Worm (Caenorhabditis elegans): ENCODE data around the gene clec-135.

clec-135 gene

DNA sequence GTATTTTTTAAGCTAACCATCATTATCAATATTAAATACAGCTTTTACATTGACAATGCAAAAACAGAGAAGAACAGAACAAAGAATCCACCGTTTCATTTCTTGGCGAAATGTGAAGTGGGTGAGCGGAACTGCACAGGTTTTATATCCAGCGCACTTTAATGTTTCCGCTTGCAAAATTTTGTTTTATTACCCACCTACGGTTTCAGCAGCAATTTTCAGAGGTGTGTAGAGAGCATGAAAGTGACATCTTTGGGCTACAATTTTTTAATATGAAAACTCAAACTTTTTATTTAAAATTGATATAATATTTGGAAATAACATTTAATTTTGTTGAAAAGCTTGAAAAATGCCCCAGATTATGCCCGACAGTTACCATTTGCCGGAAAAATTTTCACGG, at the start of gene clec-135:
TSS of gene clec-135 (minus strand) at position 101 of the 400 bp plus-strand sequence.
- TF ChIP-seq ceh-13 (GFP tag; optimal IDR thresholded peaks at IDR 0.05) (no peak), sea-1 (GFP tag; conservative IDR thresholded peaks at IDR 0.05) (no peak), hmbx-1 (tag; optimal IDR thresholded peaks at IDR 0.05) (no peak), tra-4 (tag; optimal IDR thresholded peaks at IDR 0.05) (no peak), flt-1 (GFP tag; IDR thresholded peaks at IDR 0.05) (no peak), hmg-4 (GFP tag; optimal IDR thresholded peaks at IDR 0.05) (no peak)

DNA sequence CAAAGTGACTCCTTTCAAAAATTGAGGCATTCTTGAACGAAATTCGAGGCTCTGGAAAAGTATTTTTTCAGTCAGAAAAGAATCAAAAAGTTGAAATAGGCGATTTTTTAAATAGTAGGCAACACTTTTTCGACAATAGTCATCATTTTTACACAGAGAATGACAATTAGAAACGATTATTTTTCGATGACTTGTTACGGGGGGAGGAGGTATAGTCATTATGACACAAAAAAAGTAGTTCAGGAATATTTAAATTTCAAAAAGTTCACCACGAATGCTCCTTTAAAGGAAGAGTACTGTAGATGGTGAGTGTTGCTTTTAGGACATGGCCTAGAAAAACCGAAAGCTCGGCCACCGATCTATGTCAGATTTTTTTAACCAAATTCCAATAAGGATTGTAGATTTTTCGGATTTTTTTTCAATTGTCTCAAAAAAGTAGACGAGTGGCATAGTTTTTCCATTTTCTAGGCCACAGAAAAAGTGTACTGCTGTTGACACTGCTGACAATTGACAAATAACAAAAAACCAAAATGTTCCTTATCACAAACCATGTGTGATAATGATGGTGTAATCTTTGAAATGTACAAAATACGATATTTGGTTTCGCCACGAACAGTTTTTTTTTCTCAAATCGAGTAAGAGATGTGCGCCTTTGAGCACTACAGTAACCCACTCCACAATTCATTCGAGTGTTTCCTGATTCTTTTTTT, 48.5 kb upstream of the clec-135 start, which contains the start of gene Y52E8A.3:
TSS of gene Y52E8A.3 (minus strand) at position 51 of the 710 bp plus-strand sequence.
- no peak for TF ChIP-seq tra-4 (tag; optimal IDR thresholded peaks at IDR 0.05)
- no peak for TF ChIP-seq F13C5.2 (tag; optimal IDR thresholded peaks at IDR 0.05)
- TF ChIP-seq ama-1 (optimal IDR thresholded peaks at IDR 0.05): no peak

DNA sequence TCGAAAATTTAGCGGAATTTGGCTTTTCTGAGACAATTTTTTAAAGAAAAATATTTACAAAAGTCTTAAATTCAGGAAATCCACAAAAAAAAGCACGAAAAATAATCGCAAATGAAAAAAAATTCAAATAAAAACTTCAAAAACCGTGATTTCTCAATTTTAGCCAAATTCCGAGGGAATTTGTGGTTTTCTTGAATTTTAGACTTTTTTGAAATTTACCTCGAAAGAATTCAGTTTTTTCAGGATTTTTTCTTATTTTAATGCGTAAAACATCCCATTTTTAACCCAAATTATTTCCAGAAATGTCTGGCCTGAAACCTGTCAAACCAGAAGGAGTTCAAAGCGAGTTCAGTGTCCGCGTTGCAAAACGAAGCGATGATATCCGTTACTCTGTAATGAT, 42.7 kb upstream of the clec-135 start, which contains the start of gene gtf-2F1:
TSS of gene gtf-2F1 (plus strand) at position 301 of the 400 bp plus-strand sequence.
- TF ChIP-seq pes-1 (GFP tag; IDR thresholded peaks at IDR 0.05): no peak
- TF ChIP-seq F13C5.2 (tag; optimal IDR thresholded peaks at IDR 0.05): no peak
- TF ChIP-seq hmbx-1 (tag; optimal IDR thresholded peaks at IDR 0.05): no peak
- TF ChIP-seq tbx-11 (GFP tag; IDR thresholded peaks at IDR 0.05): no peak
- TF ChIP-seq aly-1 (tag; optimal IDR thresholded peaks at IDR 0.05): no peak
- TF ChIP-seq ceh-13 (GFP tag; optimal IDR thresholded peaks at IDR 0.05): no peak
- TF ChIP-seq tbx-37 (GFP tag; conservative IDR thresholded peaks at IDR 0.05): no peak
- no peak for TF ChIP-seq ama-1 (optimal IDR thresholded peaks at IDR 0.05)

DNA sequence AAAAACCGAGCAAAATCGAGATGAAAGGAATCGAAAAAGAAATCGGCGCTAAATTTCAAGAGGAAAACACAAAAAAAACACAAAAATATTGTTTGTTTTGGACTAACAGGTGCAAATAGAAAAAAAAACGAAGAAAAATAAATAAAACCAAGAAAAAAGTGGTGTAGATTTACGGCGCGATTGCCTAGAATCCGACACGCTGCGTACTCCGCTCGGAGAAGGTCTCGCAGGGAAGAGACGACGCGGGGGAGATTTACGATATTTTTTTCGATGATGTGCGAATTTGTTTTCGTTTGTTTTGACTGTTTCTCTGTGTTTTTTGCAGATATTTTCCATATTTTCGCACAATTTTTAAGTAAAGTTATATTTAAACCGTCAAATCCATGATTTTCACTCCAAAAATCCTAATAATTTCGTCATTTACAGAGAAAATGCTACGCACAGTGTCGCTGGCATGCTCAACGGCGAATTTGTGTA, 40.7 kb upstream of the clec-135 start, which contains the start of gene sco-1:
TSS of gene sco-1 (plus strand) at position 427 of the 477 bp plus-strand sequence.
- TF ChIP-seq tra-4 (tag; optimal IDR thresholded peaks at IDR 0.05) (no peak), aly-1 (tag; optimal IDR thresholded peaks at IDR 0.05) (no peak), pes-1 (GFP tag; IDR thresholded peaks at IDR 0.05) (peak; percentile 66), tbx-37 (GFP tag; conservative IDR thresholded peaks at IDR 0.05) (peak; percentile 70; the same call in 1 of the 2 replicates), flt-1 (GFP tag; IDR thresholded peaks at IDR 0.05) (peak; percentile 45; the same call in 1 of the 2 replicates), hmg-4 (GFP tag; optimal IDR thresholded peaks at IDR 0.05) (peak; percentile 65), B0310.2 (tag; optimal IDR thresholded peaks at IDR 0.05) (peak; percentile 20), sea-1 (GFP tag; conservative IDR thresholded peaks at IDR 0.05) (0 out of 2 replicates have a peak, but pooled peaks have one; percentile 56), F13C5.2 (tag; optimal IDR thresholded peaks at IDR 0.05) (peak; percentile 75)

DNA sequence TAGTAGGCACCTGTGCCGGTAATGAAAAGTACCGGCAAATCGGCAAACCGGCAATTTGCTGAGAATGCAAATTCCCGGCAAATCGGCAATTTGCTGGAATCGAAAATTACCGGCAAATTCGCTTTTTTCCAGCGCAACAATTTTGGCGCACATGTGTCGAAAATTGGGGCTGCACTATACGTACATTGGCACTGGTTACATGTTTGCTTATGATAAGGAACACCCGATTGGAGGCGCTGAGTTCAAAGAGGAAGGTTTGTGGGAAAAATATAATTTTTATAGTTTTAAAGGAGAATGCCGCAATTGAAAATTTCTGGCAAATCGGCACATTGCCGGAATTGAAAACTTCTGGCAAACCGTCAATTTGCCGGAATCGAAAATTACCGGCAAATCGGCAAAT, 38.7 kb upstream of the clec-135 start:
- no peak for TF ChIP-seq sea-1 (GFP tag; conservative IDR thresholded peaks at IDR 0.05)
- TF ChIP-seq tbx-37 (GFP tag; conservative IDR thresholded peaks at IDR 0.05): no peak
- TF ChIP-seq F13C5.2 (tag; optimal IDR thresholded peaks at IDR 0.05): no peak
- no peak for TF ChIP-seq hmbx-1 (tag; optimal IDR thresholded peaks at IDR 0.05)
- TF ChIP-seq B0310.2 (tag; optimal IDR thresholded peaks at IDR 0.05): no peak
- TF ChIP-seq scrt-1 (GFP tag; IDR thresholded peaks at IDR 0.05): no peak
- TF ChIP-seq ceh-13 (GFP tag; optimal IDR thresholded peaks at IDR 0.05): no peak
- TF ChIP-seq ceh-36 (tag; optimal IDR thresholded peaks at IDR 0.05): no peak
- TF ChIP-seq ets-7 (tag; optimal IDR thresholded peaks at IDR 0.05): no peak
- TF ChIP-seq tra-4 (tag; optimal IDR thresholded peaks at IDR 0.05): no peak
- no peak for TF ChIP-seq ama-1 (optimal IDR thresholded peaks at IDR 0.05)
- no peak for TF ChIP-seq hmg-4 (GFP tag; optimal IDR thresholded peaks at IDR 0.05)
- TF ChIP-seq flt-1 (GFP tag; IDR thresholded peaks at IDR 0.05): no peak
- no peak for TF ChIP-seq tbx-11 (GFP tag; IDR thresholded peaks at IDR 0.05)

DNA sequence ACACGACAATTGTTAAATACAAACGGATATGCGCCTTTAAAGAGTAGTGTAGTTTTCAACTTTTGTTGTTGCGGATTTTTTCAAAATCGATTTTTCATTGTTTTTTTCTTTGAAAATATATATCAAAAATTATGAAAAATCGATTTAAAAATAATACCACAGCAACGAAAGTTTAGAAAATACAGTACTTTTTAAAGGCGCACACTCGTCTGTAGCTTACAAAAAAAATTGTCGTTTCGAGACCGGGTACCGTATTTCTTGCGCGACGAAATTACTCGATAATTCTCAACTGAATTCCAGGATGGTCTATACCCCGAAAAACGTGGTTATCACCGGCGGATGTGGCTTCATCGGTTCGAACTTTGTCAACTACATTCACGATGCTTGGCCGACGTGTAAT, 36.2 kb upstream of the clec-135 start, which contains the start of gene rml-4:
TSS of gene rml-4 (plus strand) at position 301 of the 400 bp plus-strand sequence.
- TF ChIP-seq B0310.2 (tag; optimal IDR thresholded peaks at IDR 0.05) (no peak), ama-1 (optimal IDR thresholded peaks at IDR 0.05) (no peak), ceh-36 (tag; optimal IDR thresholded peaks at IDR 0.05) (no peak), hmg-4 (GFP tag; optimal IDR thresholded peaks at IDR 0.05) (no peak), scrt-1 (GFP tag; IDR thresholded peaks at IDR 0.05) (no peak), hnd-1 (tag; optimal IDR thresholded peaks at IDR 0.05) (no peak), tbx-37 (GFP tag; conservative IDR thresholded peaks at IDR 0.05) (no peak), ceh-13 (GFP tag; optimal IDR thresholded peaks at IDR 0.05) (no peak), sea-1 (GFP tag; conservative IDR thresholded peaks at IDR 0.05) (no peak), flt-1 (GFP tag; IDR thresholded peaks at IDR 0.05) (no peak), aly-1 (tag; optimal IDR thresholded peaks at IDR 0.05) (no peak), tbx-11 (GFP tag; IDR thresholded peaks at IDR 0.05) (no peak), tra-4 (tag; optimal IDR thresholded peaks at IDR 0.05) (no peak)

DNA sequence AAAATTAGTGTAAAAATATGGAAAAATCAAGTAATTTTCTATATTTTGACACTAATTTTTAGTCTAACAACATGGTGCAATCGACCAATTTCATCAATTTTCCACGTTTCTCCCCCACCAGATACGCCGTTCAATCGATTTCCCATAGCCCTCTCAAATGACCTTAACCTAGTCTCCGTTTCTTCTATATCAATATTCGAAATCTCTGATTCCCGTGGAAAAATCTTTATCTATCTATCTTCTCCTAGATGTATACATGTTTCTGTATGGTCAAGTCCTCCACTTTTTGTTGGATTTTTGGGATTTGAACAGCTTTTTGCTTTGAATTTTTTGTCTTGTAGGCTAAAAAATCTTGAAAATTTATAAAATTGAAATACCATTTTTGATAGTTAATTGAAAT, 35.6 kb upstream of the clec-135 start:
- TF ChIP-seq ama-1 (optimal IDR thresholded peaks at IDR 0.05) (no peak), aly-1 (tag; optimal IDR thresholded peaks at IDR 0.05) (no peak), scrt-1 (GFP tag; IDR thresholded peaks at IDR 0.05) (no peak), sea-1 (GFP tag; conservative IDR thresholded peaks at IDR 0.05) (no peak), flt-1 (GFP tag; IDR thresholded peaks at IDR 0.05) (no peak), ceh-36 (tag; optimal IDR thresholded peaks at IDR 0.05) (no peak), ets-7 (tag; optimal IDR thresholded peaks at IDR 0.05) (no peak), B0310.2 (tag; optimal IDR thresholded peaks at IDR 0.05) (no peak), tbx-37 (GFP tag; conservative IDR thresholded peaks at IDR 0.05) (no peak), F13C5.2 (tag; optimal IDR thresholded peaks at IDR 0.05) (no peak), tbx-11 (GFP tag; IDR thresholded peaks at IDR 0.05) (no peak), hnd-1 (tag; optimal IDR thresholded peaks at IDR 0.05) (no peak), hmbx-1 (tag; optimal IDR thresholded peaks at IDR 0.05) (no peak), pes-1 (GFP tag; IDR thresholded peaks at IDR 0.05) (no peak), ceh-13 (GFP tag; optimal IDR thresholded peaks at IDR 0.05) (no peak), tra-4 (tag; optimal IDR thresholded peaks at IDR 0.05) (no peak)

All from whole organism, early embryonic.